Fruit fly (Drosophila melanogaster) whole organism, pupa: ENCODE measurements around the gene CG7025.

ENCODE experiments used
- CG15710 ChIP-seq: fragments of 200-800 bp; sonication (Bioruptor generic); optimal IDR thresholded peaks from 2 replicates; lab custom pipeline; 2018; ENCODE audit warnings: missing biosample characterization, mild to moderate bottlenecking, missing genetic modification characterization, moderate library complexity
- CG32121 ChIP-seq: fragments of 200-800 bp; sonication (Bioruptor generic); IDR thresholded peaks from 2 replicates; pipeline ENCODE4 v1.3.6; 2022; ENCODE audit warnings: missing biosample characterization, missing genetic modification characterization
- CG34367 ChIP-seq: fragments of 200-800 bp; sonication (Bioruptor generic); optimal IDR thresholded peaks from 2 replicates; lab custom pipeline; 2018; ENCODE audit warnings: missing biosample characterization, mild to moderate bottlenecking, missing genetic modification characterization
- CG8301 ChIP-seq: fragments of 200-800 bp; sonication (Bioruptor generic); optimal IDR thresholded peaks from 2 replicates; lab custom pipeline; 2018; ENCODE audit warnings: missing biosample characterization, mild to moderate bottlenecking, missing genetic modification characterization
- CG9948 ChIP-seq: fragments of 200-800 bp; sonication (Bioruptor generic); optimal IDR thresholded peaks from 2 replicates; lab custom pipeline; 2018; ENCODE audit warnings: missing biosample characterization, mild to moderate bottlenecking, missing genetic modification characterization, moderate library complexity
- Pif1B ChIP-seq: fragments of 200-800 bp; sonication (Bioruptor generic); optimal IDR thresholded peaks from 3 replicates; lab custom pipeline; 2016; ENCODE audit warnings: missing biosample characterization, missing genetic modification characterization
- fd96Ca ChIP-seq: fragments of 200-800 bp; sonication (Bioruptor generic); IDR thresholded peaks from 3 replicates; pipeline ENCODE4 v1.3.6; 2022; ENCODE audit warnings: missing biosample characterization, missing genetic modification characterization

dm6 chr2L:7685290-7685689, 7.2 kb downstream of the CG7025 start:
- TF ChIP-seq CG15710: no peak
- no peak for TF ChIP-seq CG8301
- no peak for TF ChIP-seq CG32121 (GFP tag; lab: Robert Waterston, UW)
- TF ChIP-seq CG9948 (tag; lab: Kevin White, UChicago): no peak
- TF ChIP-seq Pif1B (GFP tag; lab: Kevin White, UChicago): no peak
- no peak for TF ChIP-seq fd96Ca (GFP tag; lab: Robert Waterston, UW)
- TF ChIP-seq CG34367 (tag; lab: Kevin White, UChicago): no peak
